Worm (Caenorhabditis elegans): ENCODE measurements around the gene cgt-1.

DNA sequence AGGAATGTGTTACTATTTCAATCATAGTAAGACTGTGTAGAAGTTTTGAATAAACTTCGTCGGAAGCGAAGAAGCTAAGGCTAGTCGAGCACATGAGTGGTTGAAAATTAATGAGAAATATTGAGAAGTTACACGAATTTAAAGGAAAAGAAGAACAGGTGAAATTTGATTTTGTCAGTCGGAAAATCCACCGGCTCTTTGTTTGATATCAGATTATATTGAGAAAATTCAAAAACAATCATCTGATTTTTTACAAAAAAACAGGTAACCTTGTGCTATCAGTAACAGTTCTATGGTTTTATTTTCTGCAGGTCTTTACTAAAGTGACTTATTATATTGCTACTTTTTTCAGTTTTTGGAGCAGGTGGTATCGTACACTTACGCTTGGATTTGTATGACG, 30.4 kb downstream of the cgt-1 start, which contains the start of gene srh-148:
- TF ChIP-seq mep-1 (tag; optimal IDR thresholded peaks at IDR 0.05) (no peak), lsy-2 (tag; optimal IDR thresholded peaks at IDR 0.05) (no peak), blmp-1 (tag; optimal IDR thresholded peaks at IDR 0.05) (no peak), bed-3 (GFP tag; optimal IDR thresholded peaks at IDR 0.05) (no peak), nhr-28 (tag; optimal IDR thresholded peaks at IDR 0.05) (no peak), unc-62 (GFP tag; optimal IDR thresholded peaks at IDR 0.05) (no peak), nhr-237 (tag; optimal IDR thresholded peaks at IDR 0.05) (no peak), mab-5 (tag; optimal IDR thresholded peaks at IDR 0.05) (no peak), snpc-4 (tag; optimal IDR thresholded peaks at IDR 0.05) (no peak), elt-1 (tag; optimal IDR thresholded peaks at IDR 0.05; ENCODE audit: borderline replicate concordance, insufficient read depth) (no peak), nhr-76 (tag; optimal IDR thresholded peaks at IDR 0.05) (no peak), nhr-12 (tag; optimal IDR thresholded peaks at IDR 0.05) (no peak), elt-3 (tag; optimal IDR thresholded peaks at IDR 0.05) (no peak), lin-13 (tag; optimal IDR thresholded peaks at IDR 0.05) (no peak)
